Fruit fly (Drosophila melanogaster): Measurements from ENCODE around the gene CG31288.

- TF ChIP-seq N (GFP tag; optimal IDR thresholded peaks at IDR 0.05) = no peak
- no peak for TF ChIP-seq CG9705 (GFP tag; optimal IDR thresholded peaks at IDR 0.05)
- TF ChIP-seq fru (GFP tag; optimal IDR thresholded peaks at IDR 0.05) = no peak
- TF ChIP-seq br (GFP tag; optimal IDR thresholded peaks at IDR 0.05) = no peak
- TF ChIP-seq ey (GFP tag; optimal IDR thresholded peaks at IDR 0.05) = no peak
- TF ChIP-seq Myc (optimal IDR thresholded peaks at IDR 0.05) = no peak
- TF ChIP-seq GATAd (GFP tag; optimal IDR thresholded peaks at IDR 0.05) = no peak
- TF ChIP-seq h (GFP tag; optimal IDR thresholded peaks at IDR 0.05) = no peak
Measured at dm6 chr3R:25310843-25311242, 11.5 kb upstream of the CG31288 start, which contains the start of gene CG31099.
